Worm (Caenorhabditis elegans): Measurements from ENCODE around the gene K04F1.9.

DNA sequence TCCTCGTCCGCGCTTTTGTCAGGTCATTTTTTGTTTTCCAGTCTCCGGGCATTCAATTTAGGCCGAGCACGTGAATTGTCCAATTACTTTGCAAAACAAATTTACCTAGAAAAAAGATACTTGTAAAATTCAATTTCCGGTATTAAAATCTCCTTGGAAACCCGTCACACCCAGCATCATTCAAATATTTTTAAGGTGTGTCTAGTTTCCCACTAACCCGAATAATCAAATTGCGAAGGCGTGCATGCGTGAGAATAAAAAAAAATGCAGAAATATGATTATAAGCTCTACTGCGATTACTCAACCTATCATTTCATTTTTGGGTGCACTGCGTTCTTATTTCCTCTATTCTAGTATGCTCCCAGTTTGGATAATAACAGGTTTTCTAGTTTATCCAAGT, 10.2 kb upstream of the K04F1.9 start, which contains the start of gene irld-11:
- no peak for TF ChIP-seq mab-5 (tag; optimal IDR thresholded peaks at IDR 0.05)
- TF ChIP-seq snpc-4 (tag; optimal IDR thresholded peaks at IDR 0.05), result no peak
- TF ChIP-seq ces-1 (GFP tag; optimal IDR thresholded peaks at IDR 0.05), result no peak
- no peak for TF ChIP-seq pha-4 (tag; optimal IDR thresholded peaks at IDR 0.05)
- no peak for TF ChIP-seq nhr-237 (tag; optimal IDR thresholded peaks at IDR 0.05)
- no peak for TF ChIP-seq sptf-1 (tag; optimal IDR thresholded peaks at IDR 0.05)
- no peak for TF ChIP-seq nhr-76 (tag; optimal IDR thresholded peaks at IDR 0.05)

All from whole organism, mixed stage, embryonic.